Fruit fly (Drosophila melanogaster) whole organism, pupa: ENCODE data around the gene enc.
A peak's percentile ranks its signal among the peaks of the same experiment; 100 is the strongest.

Experiments used
- CG10348 ChIP-seq: fragments of 200-800 bp; sonication (Bioruptor generic); IDR thresholded peaks from 2 replicates; pipeline ENCODE4 v1.3.6; 2022; ENCODE audit warnings: missing biosample characterization, missing genetic modification characterization
- CG12605 ChIP-seq: fragments of 200-800 bp; sonication (Bioruptor generic); IDR thresholded peaks from 2 replicates; pipeline ENCODE4 v1.3.6; 2022; ENCODE audit warnings: missing biosample characterization, missing genetic modification characterization
- CG8159 ChIP-seq: fragments of 200-800 bp; sonication (Bioruptor generic); optimal IDR thresholded peaks from 3 replicates; lab custom pipeline; 2018; ENCODE audit warnings: missing biosample characterization, mild to moderate bottlenecking, missing genetic modification characterization, moderate library complexity
- CG8301 ChIP-seq: fragments of 200-800 bp; sonication (Bioruptor generic); optimal IDR thresholded peaks from 2 replicates; lab custom pipeline; 2018; ENCODE audit warnings: missing biosample characterization, mild to moderate bottlenecking, missing genetic modification characterization
- CG9948 ChIP-seq: fragments of 200-800 bp; sonication (Bioruptor generic); optimal IDR thresholded peaks from 2 replicates; lab custom pipeline; 2018; ENCODE audit warnings: missing biosample characterization, mild to moderate bottlenecking, missing genetic modification characterization, moderate library complexity
- D1 ChIP-seq: fragments of 200-800 bp; sonication (Bioruptor generic); optimal IDR thresholded peaks from 2 replicates; lab custom pipeline; 2018; ENCODE audit warnings: missing biosample characterization, mild to moderate bottlenecking, missing genetic modification characterization, moderate library complexity
- EcR ChIP-seq: fragments of 200-800 bp; sonication (Bioruptor generic); optimal IDR thresholded peaks from 3 replicates; lab custom pipeline; 2019; ENCODE audit warnings: missing biosample characterization, missing genetic modification characterization, mild to moderate bottlenecking, moderate library complexity, missing genetic modification reagents
- Ets98B ChIP-seq: fragments of 200-800 bp; sonication (Bioruptor generic); IDR thresholded peaks from 2 replicates; pipeline ENCODE4 v1.3.6; 2022; ENCODE audit warnings: missing biosample characterization, missing genetic modification characterization
- Pif1A ChIP-seq: fragments of 200-800 bp; sonication (Bioruptor generic); optimal IDR thresholded peaks from 3 replicates; lab custom pipeline; 2016; ENCODE audit warnings: missing biosample characterization, missing genetic modification characterization
- Pif1B ChIP-seq: fragments of 200-800 bp; sonication (Bioruptor generic); optimal IDR thresholded peaks from 3 replicates; lab custom pipeline; 2016; ENCODE audit warnings: missing biosample characterization, missing genetic modification characterization
- fd96Ca ChIP-seq: fragments of 200-800 bp; sonication (Bioruptor generic); IDR thresholded peaks from 3 replicates; pipeline ENCODE4 v1.3.6; 2022; ENCODE audit warnings: missing biosample characterization, missing genetic modification characterization
- gl ChIP-seq: fragments of 200-800 bp; sonication (Bioruptor generic); optimal IDR thresholded peaks from 2 replicates; lab custom pipeline; 2018; ENCODE audit warnings: missing biosample characterization, mild to moderate bottlenecking, missing genetic modification characterization
- rn ChIP-seq: fragments of 200-800 bp; sonication (Bioruptor generic); IDR thresholded peaks from 2 replicates; pipeline ENCODE4 v1.3.6; 2022; ENCODE audit warnings: missing biosample characterization, missing genetic modification characterization

- TF ChIP-seq Ets98B: peak; percentile 61; the same call in 1 of the 2 replicates
- peak; percentile 23; the same call in 2 of the 3 replicates for TF ChIP-seq fd96Ca
- peak; percentile 27 for TF ChIP-seq CG8301
- TF ChIP-seq CG12605 (GFP tag; lab: Robert Waterston, UW): no peak
- no peak for TF ChIP-seq CG9948
- TF ChIP-seq CG8159 (tag; lab: Kevin White, UChicago): peak; percentile 18
- no peak for TF ChIP-seq Pif1B (GFP tag; lab: Kevin White, UChicago)
- TF ChIP-seq D1 (tag; lab: Kevin White, UChicago): no peak
- TF ChIP-seq rn (GFP tag; lab: Robert Waterston, UW): no peak
- no peak for TF ChIP-seq Pif1A (GFP tag; lab: Kevin White, UChicago)
- peak; percentile 44 for TF ChIP-seq EcR
- TF ChIP-seq gl (tag; lab: Kevin White, UChicago): no peak
- TF ChIP-seq CG10348 (GFP tag; lab: Robert Waterston, UW): no peak
These were observed 4.3 kb upstream of the enc start, which contains the start of gene Scsalpha1 for dm6 chr3L:3814010-3814833.
